Fruit fly (Drosophila melanogaster) whole organism: ENCODE results near the gene CG33777.

Experiments used
- CG8478 ChIP-seq: fragments of >200 bp; optimal IDR thresholded peaks from 2 replicates; lab custom pipeline; 2018; ENCODE audit warnings: inconsistent platforms
- Dll ChIP-seq: fragments of >200 bp; optimal IDR thresholded peaks from 2 replicates; lab custom pipeline; 2017
- EcR ChIP-seq, 2 experiments: fragments of >200 bp; optimal IDR thresholded peaks; 2 replicates each; lab custom pipeline; 2017; ENCODE audit warnings: missing biosample characterization in 2 of 2, missing genetic modification characterization in 2 of 2, missing genetic modification reagents in 2 of 2
- pan ChIP-seq: fragments of >200 bp; optimal IDR thresholded peaks from 2 replicates; lab custom pipeline; 2017
- psq ChIP-seq: fragments of >200 bp; optimal IDR thresholded peaks from 2 replicates; lab custom pipeline; 2017
- usp ChIP-seq: fragments of >200 bp; optimal IDR thresholded peaks from 2 replicates; lab custom pipeline; 2017; ENCODE audit warnings: missing biosample characterization, missing genetic modification characterization, mixed read lengths

dm6 chr3L:4510317-4510716 is 44.7 kb downstream of the CG33777 start:
- TF ChIP-seq CG8478 (no peak), usp (GFP tag; lab: Kevin White, UChicago) (no peak), psq (lab: Kevin White, UChicago) (no peak), EcR (GFP tag; optimal IDR thresholded peaks at IDR 0.05; lab: Kevin White, UChicago) (no peak), Dll (lab: Kevin White, UChicago) (no peak), pan (lab: Kevin White, UChicago) (no peak)
